Worm (Caenorhabditis elegans): ENCODE measurements around the gene hlh-15.

hlh-15 gene

ce11 chrX:2454914-2455313 is 41.7 kb upstream of the hlh-15 start:
- TF ChIP-seq C34F6.9 (tag; optimal IDR thresholded peaks at IDR 0.05) (no peak), nhr-25 (tag; optimal IDR thresholded peaks at IDR 0.05) (no peak), nhr-10 (tag; optimal IDR thresholded peaks at IDR 0.05) (no peak), fos-1 (tag; optimal IDR thresholded peaks at IDR 0.05) (no peak), nhr-237 (tag; optimal IDR thresholded peaks at IDR 0.05) (no peak), crh-2 (tag; optimal IDR thresholded peaks at IDR 0.05) (no peak), aly-2 (tag; optimal IDR thresholded peaks at IDR 0.05) (no peak), elt-3 (tag; optimal IDR thresholded peaks at IDR 0.05) (no peak), nhr-21 (tag; optimal IDR thresholded peaks at IDR 0.05) (no peak), nhr-23 (tag; optimal IDR thresholded peaks at IDR 0.05) (no peak), skn-1 (tag; optimal IDR thresholded peaks at IDR 0.05) (no peak), ceh-16 (tag; optimal IDR thresholded peaks at IDR 0.05) (no peak), F13H6.1 (tag; optimal IDR thresholded peaks at IDR 0.05) (no peak), ztf-4 (tag; optimal IDR thresholded peaks at IDR 0.05) (no peak), nhr-77 (tag; optimal IDR thresholded peaks at IDR 0.05) (no peak), mbf-1 (tag; optimal IDR thresholded peaks at IDR 0.05) (no peak)

- TF ChIP-seq C34F6.9 (tag; optimal IDR thresholded peaks at IDR 0.05) (no peak), mab-5 (tag; optimal IDR thresholded peaks at IDR 0.05) (no peak), unc-62 (GFP tag; optimal IDR thresholded peaks at IDR 0.05) (no peak), nhr-237 (tag; optimal IDR thresholded peaks at IDR 0.05) (no peak), mbf-1 (tag; optimal IDR thresholded peaks at IDR 0.05) (no peak), lsy-2 (tag; optimal IDR thresholded peaks at IDR 0.05) (no peak), F13H6.1 (tag; optimal IDR thresholded peaks at IDR 0.05) (no peak), fos-1 (tag; optimal IDR thresholded peaks at IDR 0.05) (no peak), ceh-16 (tag; optimal IDR thresholded peaks at IDR 0.05) (no peak), dmd-4 (tag; optimal IDR thresholded peaks at IDR 0.05) (no peak), egl-27 (tag; optimal IDR thresholded peaks at IDR 0.05) (no peak), sma-3 (GFP tag; optimal IDR thresholded peaks at IDR 0.05) (no peak), skn-1 (tag; optimal IDR thresholded peaks at IDR 0.05) (no peak), alr-1 (tag; optimal IDR thresholded peaks at IDR 0.05) (no peak), nhr-77 (tag; optimal IDR thresholded peaks at IDR 0.05) (no peak), snpc-4 (tag; optimal IDR thresholded peaks at IDR 0.05) (no peak), blmp-1 (tag; optimal IDR thresholded peaks at IDR 0.05; ENCODE audit: insufficient read depth) (no peak), elt-3 (tag; optimal IDR thresholded peaks at IDR 0.05) (no peak), nhr-12 (tag; optimal IDR thresholded peaks at IDR 0.05) (no peak)
These were observed 39.5 kb upstream of the hlh-15 start for ce11 chrX:2452716-2453115.

DNA sequence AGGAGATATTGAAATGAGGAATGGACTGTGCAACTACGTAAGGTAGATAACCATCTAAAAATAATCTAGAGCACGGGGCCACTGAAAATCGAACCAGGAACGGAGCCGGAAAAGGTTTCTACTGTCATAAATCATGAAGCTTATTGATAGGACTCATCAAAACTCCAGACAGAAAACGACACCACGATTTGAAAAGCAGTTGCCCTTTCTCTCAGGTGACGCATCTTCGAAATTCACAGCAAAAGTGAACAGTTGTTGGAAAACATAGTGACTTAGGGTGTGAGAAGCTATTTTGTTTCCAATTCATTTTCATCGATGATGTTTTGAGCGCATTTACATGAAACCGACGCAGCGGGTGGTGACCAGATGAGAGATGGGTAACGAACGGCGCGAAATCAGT is 39.1 kb upstream of the hlh-15 start:
- TF ChIP-seq zag-1 (tag; optimal IDR thresholded peaks at IDR 0.05): no peak
- TF ChIP-seq gmeb-1 (tag; optimal IDR thresholded peaks at IDR 0.05): no peak
- no peak for TF ChIP-seq nhr-21 (tag; optimal IDR thresholded peaks at IDR 0.05)
- TF ChIP-seq nhr-11 (tag; optimal IDR thresholded peaks at IDR 0.05): no peak
- TF ChIP-seq mab-5 (tag; optimal IDR thresholded peaks at IDR 0.05): peak; percentile 40
- TF ChIP-seq F13H6.1 (tag; optimal IDR thresholded peaks at IDR 0.05): no peak
- TF ChIP-seq ceh-82 (tag; optimal IDR thresholded peaks at IDR 0.05): no peak
- TF ChIP-seq nhr-10 (tag; optimal IDR thresholded peaks at IDR 0.05): no peak
- TF ChIP-seq peb-1 (tag; optimal IDR thresholded peaks at IDR 0.05): no peak
- TF ChIP-seq C34F6.9 (tag; optimal IDR thresholded peaks at IDR 0.05): peak; percentile 8
- no peak for TF ChIP-seq ztf-4 (tag; optimal IDR thresholded peaks at IDR 0.05)
- TF ChIP-seq sma-9 (GFP tag; optimal IDR thresholded peaks at IDR 0.05): peak; percentile 9
- TF ChIP-seq sma-9 (tag; optimal IDR thresholded peaks at IDR 0.05): no peak

- TF ChIP-seq elt-3 (tag; optimal IDR thresholded peaks at IDR 0.05): no peak
- no peak for TF ChIP-seq F13H6.1 (tag; optimal IDR thresholded peaks at IDR 0.05)
- TF ChIP-seq lin-11 (tag; optimal IDR thresholded peaks at IDR 0.05): no peak
- TF ChIP-seq unc-62 (GFP tag; optimal IDR thresholded peaks at IDR 0.05): no peak
- TF ChIP-seq zag-1 (tag; optimal IDR thresholded peaks at IDR 0.05): no peak
- TF ChIP-seq C34F6.9 (tag; optimal IDR thresholded peaks at IDR 0.05): no peak
- no peak for TF ChIP-seq blmp-1 (tag; optimal IDR thresholded peaks at IDR 0.05; ENCODE audit: insufficient read depth)
- no peak for TF ChIP-seq R02D3.7 (tag; optimal IDR thresholded peaks at IDR 0.05)
- TF ChIP-seq ceh-16 (tag; optimal IDR thresholded peaks at IDR 0.05): no peak
- TF ChIP-seq nhr-77 (tag; optimal IDR thresholded peaks at IDR 0.05): no peak
- no peak for TF ChIP-seq nhr-21 (tag; optimal IDR thresholded peaks at IDR 0.05)
- TF ChIP-seq dmd-4 (tag; optimal IDR thresholded peaks at IDR 0.05): no peak
- no peak for TF ChIP-seq Y55F3AM.14 (GFP tag; optimal IDR thresholded peaks at IDR 0.05)
These were observed 37.8 kb upstream of the hlh-15 start for ce11 chrX:2450994-2451393.

All from whole organism, L2 larva.